Fruit fly (Drosophila melanogaster) whole organism, prepupa: ENCODE measurements around the gene fne.

Experiments
- Blimp-1 ChIP-seq: fragments of 200-800 bp; sonication (Bioruptor generic); optimal IDR thresholded peaks from 3 replicates; lab custom pipeline; 2017; ENCODE audit warnings: missing biosample characterization, missing genetic modification characterization, mild to moderate bottlenecking, moderate library complexity, missing genetic modification reagents
- CG10631 ChIP-seq: fragments of 200-800 bp; sonication (Bioruptor generic); optimal IDR thresholded peaks from 2 replicates; lab custom pipeline; 2016; ENCODE audit warnings: missing biosample characterization, missing genetic modification characterization
- CG10669 ChIP-seq: fragments of 200-800 bp; sonication (Bioruptor generic); optimal IDR thresholded peaks from 3 replicates; lab custom pipeline; 2018; ENCODE audit warnings: missing biosample characterization, mild to moderate bottlenecking, missing genetic modification characterization, moderate library complexity
- CG11762 ChIP-seq: fragments of 200-800 bp; sonication (Bioruptor generic); optimal IDR thresholded peaks from 3 replicates; lab custom pipeline; 2016; ENCODE audit warnings: missing biosample characterization, missing genetic modification characterization; ENCODE audit not compliant: insufficient read depth
- CG15336 ChIP-seq: fragments of 200-800 bp; sonication (Bioruptor generic); IDR thresholded peaks from 2 replicates; pipeline ENCODE4 v1.3.6; 2022; ENCODE audit warnings: missing biosample characterization, missing genetic modification characterization
- CG1621 ChIP-seq: fragments of 200-800 bp; sonication (Bioruptor generic); optimal IDR thresholded peaks from 3 replicates; lab custom pipeline; 2018; ENCODE audit warnings: missing biosample characterization, mild to moderate bottlenecking, missing genetic modification characterization
- CG16779 ChIP-seq: fragments of 200-800 bp; sonication (Bioruptor generic); optimal IDR thresholded peaks from 3 replicates; lab custom pipeline; 2017; ENCODE audit warnings: missing biosample characterization, mild to moderate bottlenecking, missing genetic modification characterization
- CG3032 ChIP-seq: fragments of 200-800 bp; optimal IDR thresholded peaks from 2 replicates; lab custom pipeline; 2019; ENCODE audit warnings: missing biosample characterization, mild to moderate bottlenecking, missing genetic modification characterization, moderate library complexity
- CG31627 ChIP-seq: fragments of 200-800 bp; sonication (Bioruptor generic); optimal IDR thresholded peaks from 3 replicates; lab custom pipeline; 2016; ENCODE audit warnings: missing biosample characterization, missing genetic modification characterization
- CG32006 ChIP-seq: fragments of 200-800 bp; sonication (Bioruptor generic); optimal IDR thresholded peaks from 3 replicates; lab custom pipeline; 2017; ENCODE audit warnings: missing biosample characterization, mild to moderate bottlenecking, missing genetic modification characterization
- CG3919 ChIP-seq: fragments of 200-800 bp; sonication (Bioruptor generic); optimal IDR thresholded peaks from 3 replicates; lab custom pipeline; 2016; ENCODE audit warnings: missing biosample characterization, missing genetic modification characterization
- CG4318 ChIP-seq: fragments of 200-800 bp; sonication (Bioruptor generic); optimal IDR thresholded peaks from 3 replicates; lab custom pipeline; 2017; ENCODE audit warnings: missing biosample characterization, mild to moderate bottlenecking, missing genetic modification characterization
- CG6163 ChIP-seq: fragments of 200-800 bp; sonication (Bioruptor generic); IDR thresholded peaks from 3 replicates; pipeline ENCODE4 v1.3.6; 2022; ENCODE audit warnings: missing biosample characterization, missing genetic modification characterization
- CG6276 ChIP-seq: fragments of 200-800 bp; sonication (Bioruptor generic); optimal IDR thresholded peaks from 2 replicates; lab custom pipeline; 2017; ENCODE audit warnings: missing biosample characterization, mild to moderate bottlenecking, missing genetic modification characterization
- CG6854 ChIP-seq: fragments of 200-800 bp; sonication (Bioruptor generic); optimal IDR thresholded peaks from 2 replicates; lab custom pipeline; 2017; ENCODE audit warnings: missing biosample characterization, mild to moderate bottlenecking, missing genetic modification characterization
- CG7368 ChIP-seq: fragments of 200-800 bp; sonication (Bioruptor generic); optimal IDR thresholded peaks from 3 replicates; lab custom pipeline; 2016; ENCODE audit warnings: missing biosample characterization, missing genetic modification characterization
- CG8119 ChIP-seq: fragments of 200-800 bp; sonication (Bioruptor generic); IDR thresholded peaks from 3 replicates; pipeline ENCODE4 v1.3.6; 2022; ENCODE audit warnings: missing biosample characterization, missing genetic modification characterization
- CG8319 ChIP-seq: fragments of 200-800 bp; sonication (Bioruptor generic); optimal IDR thresholded peaks from 3 replicates; lab custom pipeline; 2016; ENCODE audit warnings: missing biosample characterization, missing genetic modification characterization
- Eip75B ChIP-seq: fragments of 200-800 bp; sonication (Bioruptor generic); optimal IDR thresholded peaks from 3 replicates; lab custom pipeline; 2016; ENCODE audit warnings: missing biosample characterization, missing genetic modification characterization
- Eip78C ChIP-seq: fragments of 200-800 bp; sonication (Bioruptor generic); peaks from one replicate; lab custom pipeline; 2016; ENCODE audit warnings: missing biosample characterization, missing genetic modification characterization
- Eip93F ChIP-seq: fragments of 200-800 bp; sonication (Bioruptor generic); optimal IDR thresholded peaks from 2 replicates; lab custom pipeline; 2016; ENCODE audit warnings: missing biosample characterization, mild to moderate bottlenecking, missing genetic modification characterization
- Ets21C ChIP-seq: fragments of 200-800 bp; sonication (Bioruptor generic); optimal IDR thresholded peaks from 3 replicates; lab custom pipeline; 2016; ENCODE audit warnings: missing biosample characterization, missing genetic modification characterization
- Ets96B ChIP-seq: fragments of 200-800 bp; optimal IDR thresholded peaks from 2 replicates; lab custom pipeline; 2019; ENCODE audit warnings: missing biosample characterization, mild to moderate bottlenecking, missing genetic modification characterization, moderate library complexity
- Gug ChIP-seq: fragments of 200-800 bp; sonication (Bioruptor generic); IDR thresholded peaks from 2 replicates; pipeline ENCODE4 v1.3.6; 2022; ENCODE audit warnings: missing biosample characterization, missing genetic modification characterization
- Hr38 ChIP-seq: sonication (Bioruptor generic); optimal IDR thresholded peaks from 2 replicates; lab custom pipeline; 2016; ENCODE audit warnings: missing biosample characterization, missing genetic modification characterization
- Hr39 ChIP-seq: fragments of 200-800 bp; sonication (Bioruptor generic); optimal IDR thresholded peaks from 2 replicates; lab custom pipeline; 2016; ENCODE audit warnings: missing biosample characterization, missing genetic modification characterization
- Hr4 ChIP-seq: fragments of 200-800 bp; sonication (Bioruptor generic); optimal IDR thresholded peaks from 3 replicates; lab custom pipeline; 2016; ENCODE audit warnings: missing biosample characterization, missing genetic modification characterization
- Met ChIP-seq: fragments of 200-800 bp; sonication (Bioruptor generic); optimal IDR thresholded peaks from 3 replicates; lab custom pipeline; 2016; ENCODE audit warnings: missing biosample characterization, missing genetic modification characterization
- OdsH ChIP-seq: fragments of 200-800 bp; sonication (Bioruptor generic); optimal IDR thresholded peaks from 3 replicates; lab custom pipeline; 2016; ENCODE audit warnings: missing biosample characterization, missing genetic modification characterization
- Smox ChIP-seq: fragments of 200-800 bp; sonication (Bioruptor generic); optimal IDR thresholded peaks from 3 replicates; lab custom pipeline; 2016; ENCODE audit warnings: missing biosample characterization, missing genetic modification characterization
- Sox14 ChIP-seq: fragments of 200-800 bp; sonication (Bioruptor generic); optimal IDR thresholded peaks from 3 replicates; lab custom pipeline; 2016; ENCODE audit warnings: missing biosample characterization, missing genetic modification characterization
- Sox15 ChIP-seq: fragments of 200-800 bp; sonication (Bioruptor generic); optimal IDR thresholded peaks from 3 replicates; lab custom pipeline; 2016; ENCODE audit warnings: missing biosample characterization, missing genetic modification characterization
- cyc ChIP-seq: fragments of 200-800 bp; sonication (Bioruptor generic); optimal IDR thresholded peaks from 3 replicates; lab custom pipeline; 2016; ENCODE audit warnings: missing biosample characterization, missing genetic modification characterization
- dac ChIP-seq: fragments of 200-800 bp; sonication (Bioruptor generic); optimal IDR thresholded peaks from 2 replicates; lab custom pipeline; 2017; ENCODE audit warnings: missing biosample characterization, mild to moderate bottlenecking, missing genetic modification characterization
- dsx ChIP-seq: fragments of 200-800 bp; optimal IDR thresholded peaks from 3 replicates; lab custom pipeline; 2019; ENCODE audit warnings: missing biosample characterization, mild to moderate bottlenecking, missing genetic modification characterization, moderate library complexity; ENCODE audit not compliant: poor library complexity, severe bottlenecking
- eg ChIP-seq: fragments of 200-800 bp; sonication (Bioruptor generic); IDR thresholded peaks from 3 replicates; pipeline ENCODE4 v1.3.6; 2022; ENCODE audit warnings: missing biosample characterization, missing genetic modification characterization
- fd85E ChIP-seq: fragments of 200-800 bp; sonication (Bioruptor generic); optimal IDR thresholded peaks from 3 replicates; lab custom pipeline; 2016; ENCODE audit warnings: missing biosample characterization, missing genetic modification characterization
- fkh ChIP-seq: fragments of 200-800 bp; sonication (Bioruptor generic); optimal IDR thresholded peaks from 3 replicates; lab custom pipeline; 2017; ENCODE audit warnings: missing biosample characterization, mild to moderate bottlenecking, missing genetic modification characterization, moderate library complexity
- lz ChIP-seq: fragments of 200-800 bp; sonication (Bioruptor generic); optimal IDR thresholded peaks from 3 replicates; lab custom pipeline; 2016; ENCODE audit warnings: missing biosample characterization, missing genetic modification characterization
- salr ChIP-seq, 2 experiments: fragments of 200-800 bp; sonication (Bioruptor generic); optimal IDR thresholded peaks; 3 replicates each; lab custom pipeline; 2016 to 2018; ENCODE audit warnings: missing biosample characterization in 2 of 2, missing genetic modification characterization in 2 of 2, mild to moderate bottlenecking in 1 of 2
- ss ChIP-seq, 2 experiments: fragments of 200-800 bp; sonication (Bioruptor generic); optimal IDR thresholded peaks; 2 replicates in 1 of 2; 3 replicates in 1 of 2; lab custom pipeline; 2017 to 2018; ENCODE audit warnings: mild to moderate bottlenecking in 2 of 2, missing biosample characterization in 2 of 2, missing genetic modification characterization in 2 of 2, moderate library complexity in 1 of 2
- svp ChIP-seq: fragments of 200-800 bp; sonication (Bioruptor generic); peaks from one replicate; lab custom pipeline; 2016; ENCODE audit warnings: missing biosample characterization, missing genetic modification characterization
- topi ChIP-seq: fragments of 200-800 bp; sonication (Bioruptor generic); optimal IDR thresholded peaks from 3 replicates; lab custom pipeline; 2016; ENCODE audit warnings: missing biosample characterization, missing genetic modification characterization
- vri ChIP-seq: fragments of 200-800 bp; sonication (Bioruptor generic); optimal IDR thresholded peaks from 3 replicates; lab custom pipeline; 2016; ENCODE audit warnings: missing biosample characterization, mild to moderate bottlenecking, missing genetic modification characterization

Gene fne

DNA sequence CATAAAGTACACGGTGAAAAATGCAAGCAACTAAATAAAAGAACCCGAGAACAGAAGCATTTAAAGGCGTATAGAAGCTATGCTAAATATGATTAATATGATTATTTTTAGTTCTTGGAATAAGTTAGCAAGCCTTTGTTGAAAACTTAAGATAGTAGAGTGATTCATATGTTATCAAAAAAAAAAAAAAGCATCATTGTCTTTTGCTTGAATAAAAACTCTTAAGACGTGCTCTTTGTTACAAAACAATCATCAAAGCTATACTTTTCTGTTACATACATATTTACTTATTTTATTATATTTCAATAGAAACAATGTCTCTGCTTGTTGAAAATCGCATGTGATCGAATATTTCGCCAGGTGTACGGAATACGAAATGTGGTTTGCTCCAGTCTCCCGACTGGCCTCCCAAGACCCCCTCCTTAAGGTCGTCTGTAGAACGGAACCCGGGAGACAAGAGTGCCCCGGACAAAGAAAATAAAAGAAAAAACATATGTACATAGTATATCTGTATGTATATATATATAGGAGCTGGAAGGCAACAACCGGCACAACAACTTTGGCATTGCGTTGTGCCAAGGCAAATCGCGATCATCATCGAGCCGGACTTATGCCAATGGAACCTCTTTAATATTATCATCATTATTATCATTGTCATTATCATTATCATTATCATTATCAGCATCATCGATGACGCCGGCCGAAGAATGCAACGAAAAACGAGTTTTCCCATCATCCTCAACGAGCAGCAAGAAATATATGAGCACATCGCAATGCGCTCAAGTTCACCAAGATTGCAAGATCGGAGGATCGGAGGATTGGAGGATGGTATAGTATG, 25.7 kb upstream of the fne start (continued):
- peak; percentile 79 for TF ChIP-seq CG10631 (GFP tag; lab: Kevin White, UChicago)
- no peak; the same call in 2 of the 3 replicates for TF ChIP-seq CG6163 (GFP tag; lab: Robert Waterston, UW)
- no peak for TF ChIP-seq eg (GFP tag; lab: Robert Waterston, UW)
- peak; percentile 46 to 87 for TF ChIP-seq ss (GFP tag; optimal IDR thresholded peaks at IDR 0.05; lab: Kevin White, UChicago)
- TF ChIP-seq CG7368 (GFP tag; lab: Kevin White, UChicago), result peak; percentile 51
- TF ChIP-seq OdsH, result peak; percentile 76
- peak; percentile 64 for TF ChIP-seq CG11762
- peak; percentile 30 for TF ChIP-seq dac (GFP tag; lab: Kevin White, UChicago)
- peak; percentile 70 for TF ChIP-seq CG3919 (GFP tag; lab: Kevin White, UChicago)
- peak; percentile 61 for TF ChIP-seq dsx
- peak; percentile 56 for TF ChIP-seq Smox
- TF ChIP-seq Gug (GFP tag; lab: Robert Waterston, UW), result peak; percentile 43; the same call in 1 of the 2 replicates
- TF ChIP-seq, all 60 proteins: peak for 51

DNA sequence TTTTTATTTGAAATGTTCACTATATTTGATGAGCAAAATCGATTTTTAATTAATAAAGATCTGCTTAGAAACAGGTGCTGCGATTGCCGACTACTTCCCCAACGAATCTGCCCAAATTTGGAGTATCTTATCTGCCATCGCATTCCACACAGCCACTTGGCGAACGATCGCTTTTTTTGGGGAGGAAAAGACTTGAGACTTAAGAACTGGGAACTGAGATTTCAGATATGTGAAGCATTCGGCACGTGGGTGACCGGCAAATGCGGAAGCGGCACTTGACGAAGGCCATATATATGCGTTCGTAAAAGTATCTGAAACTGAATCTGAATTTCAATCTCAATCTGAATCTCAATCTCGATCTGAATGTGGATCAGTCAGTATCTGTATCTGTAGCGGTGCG, 23.3 kb upstream of the fne start:
- peak; percentile 60 for TF ChIP-seq svp (GFP tag; lab: Kevin White, UChicago)
- no peak for TF ChIP-seq Ets96B (tag; lab: Kevin White, UChicago)

DNA sequence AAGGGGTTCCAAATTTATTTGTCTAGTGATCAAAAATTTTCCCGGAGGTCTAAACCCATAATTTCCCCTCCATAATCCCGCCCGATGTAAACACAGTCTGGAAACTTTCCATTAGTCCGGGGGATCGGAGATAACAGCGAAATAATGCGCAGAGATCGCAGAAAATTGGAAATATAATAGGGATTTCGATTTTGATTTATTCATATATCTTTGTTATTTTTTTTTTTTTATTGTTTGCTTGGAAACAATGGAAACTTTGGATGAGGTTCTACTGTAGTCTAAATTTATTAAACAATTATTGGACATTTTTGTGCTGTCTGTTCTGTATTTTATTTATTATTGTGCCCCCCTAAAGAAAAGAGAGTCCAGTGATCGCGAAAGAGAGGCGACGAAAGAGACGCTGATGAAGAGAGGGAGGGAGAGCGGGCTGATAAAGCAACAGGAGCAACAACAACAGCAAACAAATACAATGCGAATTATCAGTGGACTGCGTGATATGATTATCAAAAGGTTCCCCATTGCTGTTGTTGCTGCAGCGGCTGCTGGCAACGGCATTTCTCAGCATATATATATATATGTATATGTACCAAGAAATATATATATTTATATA, 22.1 kb upstream of the fne start:
- TF ChIP-seq Ets96B (tag; lab: Kevin White, UChicago), result no peak
- TF ChIP-seq lz (GFP tag; lab: Kevin White, UChicago), result peak; percentile 29
- no peak for TF ChIP-seq Ets21C (GFP tag; lab: Kevin White, UChicago)
- TF ChIP-seq Eip75B (GFP tag; lab: Kevin White, UChicago), result no peak
- TF ChIP-seq CG4318, result no peak
- TF ChIP-seq Blimp-1, result no peak
- no peak for TF ChIP-seq salr (GFP tag; optimal IDR thresholded peaks at IDR 0.05; lab: Kevin White, UChicago)
- no peak for TF ChIP-seq CG8319 (GFP tag; lab: Kevin White, UChicago)
- no peak for TF ChIP-seq CG10631 (GFP tag; lab: Kevin White, UChicago)
- no peak for TF ChIP-seq fkh (GFP tag; lab: Kevin White, UChicago)
- TF ChIP-seq Hr38 (GFP tag; lab: Kevin White, UChicago), result no peak
- TF ChIP-seq Smox, result peak; percentile 24
- no peak for TF ChIP-seq CG1621 (tag; lab: Kevin White, UChicago)
- TF ChIP-seq vri (GFP tag; lab: Kevin White, UChicago), result peak; percentile 35
- no peak for TF ChIP-seq CG7368 (GFP tag; lab: Kevin White, UChicago)
- TF ChIP-seq cyc, result peak; percentile 24
- TF ChIP-seq CG6163 (GFP tag; lab: Robert Waterston, UW), result peak; percentile 34; the same call in 1 of the 3 replicates
- peak; percentile 32 for TF ChIP-seq CG31627
- no peak for TF ChIP-seq CG8119 (GFP tag; lab: Robert Waterston, UW)
- TF ChIP-seq CG15336 (GFP tag; lab: Robert Waterston, UW), result 0 out of 2 replicates have a peak, but pooled peaks have one; percentile 8
- TF ChIP-seq Gug (GFP tag; lab: Robert Waterston, UW), result no peak
- no peak for TF ChIP-seq eg (GFP tag; lab: Robert Waterston, UW)
- TF ChIP-seq ss (GFP tag; optimal IDR thresholded peaks at IDR 0.05; lab: Kevin White, UChicago), result peak; percentile 24 to 47
- no peak for TF ChIP-seq CG3919 (GFP tag; lab: Kevin White, UChicago)
- TF ChIP-seq Eip93F (GFP tag; lab: Kevin White, UChicago), result peak; percentile 42
- TF ChIP-seq CG10669 (GFP tag; lab: Kevin White, UChicago), result no peak
- no peak for TF ChIP-seq CG32006 (GFP tag; lab: Kevin White, UChicago)
- peak; percentile 14 for TF ChIP-seq CG6854 (GFP tag; lab: Kevin White, UChicago)
- TF ChIP-seq CG16779 (tag; lab: Kevin White, UChicago), result no peak
- TF ChIP-seq Eip78C (GFP tag; lab: Kevin White, UChicago), result peak; percentile 77
- peak; percentile 41 for TF ChIP-seq topi (GFP tag; lab: Kevin White, UChicago)
- TF ChIP-seq Sox14 (GFP tag; lab: Kevin White, UChicago), result no peak
- TF ChIP-seq Hr39, result peak; percentile 23
- no peak for TF ChIP-seq Hr4 (GFP tag; lab: Kevin White, UChicago)
- no peak for TF ChIP-seq CG3032
- TF ChIP-seq svp (GFP tag; lab: Kevin White, UChicago), result peak; percentile 83
- TF ChIP-seq Sox15 (GFP tag; lab: Kevin White, UChicago), result no peak
- TF ChIP-seq CG6276 (GFP tag; lab: Kevin White, UChicago), result peak; percentile 18
- no peak for TF ChIP-seq fd85E (GFP tag; lab: Kevin White, UChicago)
- peak; percentile 42 for TF ChIP-seq Met (GFP tag; lab: Kevin White, UChicago)
